Worm (Caenorhabditis elegans): Measurements from ENCODE around the gene nspc-9.
A peak's percentile ranks its signal among the peaks of the same experiment; 100 is the strongest.

DNA sequence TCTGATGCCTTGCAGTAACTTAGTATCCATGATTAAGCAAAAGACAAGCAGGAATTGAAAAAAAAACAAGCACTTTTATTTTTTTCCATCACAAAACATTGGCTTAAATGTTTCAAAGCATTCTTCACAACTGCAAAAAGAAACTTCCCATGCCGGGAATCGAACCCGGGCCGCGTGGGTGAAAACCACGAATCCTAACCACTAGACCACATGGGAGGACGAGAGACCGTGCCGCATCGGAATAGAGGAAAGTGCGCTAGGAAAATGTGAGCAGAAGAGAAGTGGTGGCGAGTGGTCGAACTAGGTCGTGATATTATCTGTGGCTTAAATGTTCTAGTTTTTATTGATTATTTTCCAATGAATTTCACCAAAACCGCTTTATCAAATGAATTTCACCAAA lies 24.3 kb upstream of the nspc-9 start:
- no peak for TF ChIP-seq saeg-2 (GFP tag; IDR thresholded peaks at IDR 0.05)
- no peak for TF ChIP-seq nhr-11 (tag; optimal IDR thresholded peaks at IDR 0.05)
- peak; percentile 11 to 45 for TF ChIP-seq daf-16 (GFP tag; optimal IDR thresholded peaks at IDR 0.05)
- TF ChIP-seq daf-16 (tag; optimal IDR thresholded peaks at IDR 0.05) = peak; percentile 51
- no peak for TF ChIP-seq pqm-1 (tag; optimal IDR thresholded peaks at IDR 0.05)
- TF ChIP-seq ceh-82 (tag; optimal IDR thresholded peaks at IDR 0.05) = no peak
- no peak for TF ChIP-seq F10B5.3 (tag; optimal IDR thresholded peaks at IDR 0.05)
- no peak for TF ChIP-seq unc-62 (GFP tag; optimal IDR thresholded peaks at IDR 0.05 in 1 of 2)
- no peak for TF ChIP-seq unc-62 (tag; optimal IDR thresholded peaks at IDR 0.05)
- no peak for TF ChIP-seq pha-4 (GFP tag; IDR thresholded peaks at IDR 0.05)
- TF ChIP-seq pha-4 (tag; optimal IDR thresholded peaks at IDR 0.05) = no peak
- TF ChIP-seq unc-130 (GFP tag; optimal IDR thresholded peaks at IDR 0.05) = no peak
- TF ChIP-seq unc-39 (tag; optimal IDR thresholded peaks at IDR 0.05) = no peak
- no peak for TF ChIP-seq fkh-10 (GFP tag; optimal IDR thresholded peaks at IDR 0.05)
- TF ChIP-seq skn-1 (tag; optimal IDR thresholded peaks at IDR 0.05) = no peak
- TF ChIP-seq aha-1 (tag) = peak; percentile 94
